Fruit fly (Drosophila melanogaster) whole organism, pupa: ENCODE data around the gene CG34253.

Experiments used
- CG10348 ChIP-seq: fragments of 200-800 bp; sonication (Bioruptor generic); IDR thresholded peaks from 2 replicates; pipeline ENCODE4 v1.3.6; 2022; ENCODE audit warnings: missing biosample characterization, missing genetic modification characterization
- CG12605 ChIP-seq: fragments of 200-800 bp; sonication (Bioruptor generic); IDR thresholded peaks from 2 replicates; pipeline ENCODE4 v1.3.6; 2022; ENCODE audit warnings: missing biosample characterization, missing genetic modification characterization
- CG13204 ChIP-seq: fragments of 200-800 bp; sonication (Bioruptor generic); optimal IDR thresholded peaks from 2 replicates; lab custom pipeline; 2018; ENCODE audit warnings: missing biosample characterization, mild to moderate bottlenecking, missing genetic modification characterization, moderate library complexity
- CG14655 ChIP-seq: fragments of 200-800 bp; sonication (Bioruptor generic); optimal IDR thresholded peaks from 3 replicates; lab custom pipeline; 2017; ENCODE audit warnings: mild to moderate bottlenecking, missing biosample characterization, missing genetic modification reagents, missing genetic modification characterization
- CG15710 ChIP-seq: fragments of 200-800 bp; sonication (Bioruptor generic); optimal IDR thresholded peaks from 2 replicates; lab custom pipeline; 2018; ENCODE audit warnings: missing biosample characterization, mild to moderate bottlenecking, missing genetic modification characterization, moderate library complexity
- CG17806 ChIP-seq: fragments of 200-800 bp; sonication (Bioruptor generic); optimal IDR thresholded peaks from 2 replicates; lab custom pipeline; 2018; ENCODE audit warnings: missing biosample characterization, mild to moderate bottlenecking, missing genetic modification characterization, moderate library complexity
- CG32121 ChIP-seq: fragments of 200-800 bp; sonication (Bioruptor generic); IDR thresholded peaks from 2 replicates; pipeline ENCODE4 v1.3.6; 2022; ENCODE audit warnings: missing biosample characterization, missing genetic modification characterization
- CG34367 ChIP-seq: fragments of 200-800 bp; sonication (Bioruptor generic); optimal IDR thresholded peaks from 2 replicates; lab custom pipeline; 2018; ENCODE audit warnings: missing biosample characterization, mild to moderate bottlenecking, missing genetic modification characterization
- CG4496 ChIP-seq: fragments of 200-800 bp; sonication (Bioruptor generic); IDR thresholded peaks from 3 replicates; pipeline ENCODE4 v1.3.6; 2022; ENCODE audit warnings: missing biosample characterization, missing genetic modification characterization
- CG8159 ChIP-seq: fragments of 200-800 bp; sonication (Bioruptor generic); optimal IDR thresholded peaks from 3 replicates; lab custom pipeline; 2018; ENCODE audit warnings: missing biosample characterization, mild to moderate bottlenecking, missing genetic modification characterization, moderate library complexity
- CG8301 ChIP-seq: fragments of 200-800 bp; sonication (Bioruptor generic); optimal IDR thresholded peaks from 2 replicates; lab custom pipeline; 2018; ENCODE audit warnings: missing biosample characterization, mild to moderate bottlenecking, missing genetic modification characterization
- CG9948 ChIP-seq: fragments of 200-800 bp; sonication (Bioruptor generic); optimal IDR thresholded peaks from 2 replicates; lab custom pipeline; 2018; ENCODE audit warnings: missing biosample characterization, mild to moderate bottlenecking, missing genetic modification characterization, moderate library complexity
- D1 ChIP-seq: fragments of 200-800 bp; sonication (Bioruptor generic); optimal IDR thresholded peaks from 2 replicates; lab custom pipeline; 2018; ENCODE audit warnings: missing biosample characterization, mild to moderate bottlenecking, missing genetic modification characterization, moderate library complexity
- EcR ChIP-seq: fragments of 200-800 bp; sonication (Bioruptor generic); optimal IDR thresholded peaks from 3 replicates; lab custom pipeline; 2019; ENCODE audit warnings: missing biosample characterization, missing genetic modification characterization, mild to moderate bottlenecking, moderate library complexity, missing genetic modification reagents
- Ets98B ChIP-seq: fragments of 200-800 bp; sonication (Bioruptor generic); IDR thresholded peaks from 2 replicates; pipeline ENCODE4 v1.3.6; 2022; ENCODE audit warnings: missing biosample characterization, missing genetic modification characterization
- Pif1A ChIP-seq: fragments of 200-800 bp; sonication (Bioruptor generic); optimal IDR thresholded peaks from 3 replicates; lab custom pipeline; 2016; ENCODE audit warnings: missing biosample characterization, missing genetic modification characterization
- Pif1B ChIP-seq: fragments of 200-800 bp; sonication (Bioruptor generic); optimal IDR thresholded peaks from 3 replicates; lab custom pipeline; 2016; ENCODE audit warnings: missing biosample characterization, missing genetic modification characterization
- Snoo ChIP-seq: fragments of 200-800 bp; sonication (Bioruptor generic); optimal IDR thresholded peaks from 3 replicates; lab custom pipeline; 2017; ENCODE audit warnings: missing biosample characterization, mild to moderate bottlenecking, missing genetic modification characterization, inconsistent platforms
- fd96Ca ChIP-seq: fragments of 200-800 bp; sonication (Bioruptor generic); IDR thresholded peaks from 3 replicates; pipeline ENCODE4 v1.3.6; 2022; ENCODE audit warnings: missing biosample characterization, missing genetic modification characterization
- gl ChIP-seq: fragments of 200-800 bp; sonication (Bioruptor generic); optimal IDR thresholded peaks from 2 replicates; lab custom pipeline; 2018; ENCODE audit warnings: missing biosample characterization, mild to moderate bottlenecking, missing genetic modification characterization
- rn ChIP-seq: fragments of 200-800 bp; sonication (Bioruptor generic); IDR thresholded peaks from 2 replicates; pipeline ENCODE4 v1.3.6; 2022; ENCODE audit warnings: missing biosample characterization, missing genetic modification characterization

Gene CG34253

dm6 chr3L:18077649-18078417 lies 9.3 kb downstream of the CG34253 start:
- TF ChIP-seq fd96Ca (GFP tag; lab: Robert Waterston, UW): peak; percentile 90
- TF ChIP-seq CG14655: peak; percentile 99
- peak; percentile 85 for TF ChIP-seq Ets98B (GFP tag; lab: Robert Waterston, UW)
- TF ChIP-seq EcR (GFP tag; lab: Kevin White, UChicago): peak; percentile 99
- TF ChIP-seq gl: peak; percentile 78
- peak; percentile 97 for TF ChIP-seq D1 (tag; lab: Kevin White, UChicago)
- peak; percentile 99 for TF ChIP-seq CG8159 (tag; lab: Kevin White, UChicago)
- TF ChIP-seq Snoo (tag; lab: Kevin White, UChicago): peak; percentile 74
- TF ChIP-seq CG4496: peak; percentile 91
- TF ChIP-seq rn (GFP tag; lab: Robert Waterston, UW): peak; percentile 84
- peak; percentile 71 for TF ChIP-seq CG12605 (GFP tag; lab: Robert Waterston, UW)
- TF ChIP-seq CG32121 (GFP tag; lab: Robert Waterston, UW): peak; percentile 92
- TF ChIP-seq CG13204 (GFP tag; lab: Kevin White, UChicago): peak; percentile 90
- TF ChIP-seq CG8301 (tag; lab: Kevin White, UChicago): peak; percentile 96
- peak; percentile 86 for TF ChIP-seq CG10348
- peak; percentile 88 for TF ChIP-seq Pif1B
- TF ChIP-seq Pif1A: peak; percentile 76
- peak; percentile 96 for TF ChIP-seq CG34367
- peak; percentile 99 for TF ChIP-seq CG15710 (tag; lab: Kevin White, UChicago)
- TF ChIP-seq CG9948 (tag; lab: Kevin White, UChicago): peak; percentile 99
- TF ChIP-seq CG17806 (tag; lab: Kevin White, UChicago): peak; percentile 96

dm6 chr3L:18076649-18077048 lies 10.5 kb downstream of the CG34253 start:
- TF ChIP-seq CG14655 (peak; percentile 74), CG9948 (tag; lab: Kevin White, UChicago) (no peak), CG4496 (0 out of 3 replicates have a peak, but pooled peaks have one; percentile 47), CG8301 (tag; lab: Kevin White, UChicago) (peak; percentile 67)

dm6 chr3L:18075853-18076252 lies 11.3 kb downstream of the CG34253 start:
- TF ChIP-seq CG8301 (tag; lab: Kevin White, UChicago): peak; percentile 2
- TF ChIP-seq Ets98B (GFP tag; lab: Robert Waterston, UW): no peak
- no peak for TF ChIP-seq Pif1B
- peak; percentile 87 for TF ChIP-seq EcR (GFP tag; lab: Kevin White, UChicago)
- TF ChIP-seq Pif1A: no peak
- no peak for TF ChIP-seq CG12605 (GFP tag; lab: Robert Waterston, UW)
- TF ChIP-seq CG9948 (tag; lab: Kevin White, UChicago): peak; percentile 21
- no peak for TF ChIP-seq CG10348
- TF ChIP-seq CG15710 (tag; lab: Kevin White, UChicago): peak; percentile 19
- TF ChIP-seq CG32121 (GFP tag; lab: Robert Waterston, UW): no peak
- TF ChIP-seq CG34367: no peak
- TF ChIP-seq fd96Ca (GFP tag; lab: Robert Waterston, UW): no peak
- no peak for TF ChIP-seq D1 (tag; lab: Kevin White, UChicago)
- TF ChIP-seq CG14655: peak; percentile 57
- TF ChIP-seq rn (GFP tag; lab: Robert Waterston, UW): no peak
- no peak for TF ChIP-seq Snoo (tag; lab: Kevin White, UChicago)
- TF ChIP-seq CG8159 (tag; lab: Kevin White, UChicago): peak; percentile 31
- TF ChIP-seq CG17806 (tag; lab: Kevin White, UChicago): peak; percentile 30
- TF ChIP-seq gl: no peak
- TF ChIP-seq CG13204 (GFP tag; lab: Kevin White, UChicago): no peak
- TF ChIP-seq CG4496: peak; percentile 60; the same call in 1 of the 3 replicates

- peak; percentile 76 for TF ChIP-seq EcR (GFP tag; lab: Kevin White, UChicago)
- TF ChIP-seq fd96Ca (GFP tag; lab: Robert Waterston, UW): no peak
- TF ChIP-seq CG8301 (tag; lab: Kevin White, UChicago): peak; percentile 8
- no peak for TF ChIP-seq rn (GFP tag; lab: Robert Waterston, UW)
- peak; percentile 45 for TF ChIP-seq D1 (tag; lab: Kevin White, UChicago)
- 0 out of 2 replicates have a peak, but pooled peaks have one; percentile 16 for TF ChIP-seq CG12605 (GFP tag; lab: Robert Waterston, UW)
- TF ChIP-seq, all 21 proteins: peak for 4
Observed at dm6 chr3L:18074988-18075387, 12.1 kb downstream of the CG34253 start.

- no peak for TF ChIP-seq CG15710 (tag; lab: Kevin White, UChicago)
- TF ChIP-seq CG9948 (tag; lab: Kevin White, UChicago): no peak
- no peak for TF ChIP-seq CG4496
- TF ChIP-seq CG14655: no peak
- TF ChIP-seq CG34367: no peak
- TF ChIP-seq D1 (tag; lab: Kevin White, UChicago): no peak
- no peak for TF ChIP-seq rn (GFP tag; lab: Robert Waterston, UW)
- TF ChIP-seq CG10348: no peak
- TF ChIP-seq CG13204 (GFP tag; lab: Kevin White, UChicago): no peak
- peak; percentile 91 for TF ChIP-seq EcR (GFP tag; lab: Kevin White, UChicago)
- no peak for TF ChIP-seq Snoo (tag; lab: Kevin White, UChicago)
- no peak for TF ChIP-seq CG17806 (tag; lab: Kevin White, UChicago)
- peak; percentile 18 for TF ChIP-seq Pif1B
- TF ChIP-seq gl: peak; percentile 15
- TF ChIP-seq CG32121 (GFP tag; lab: Robert Waterston, UW): no peak
- no peak for TF ChIP-seq CG8301 (tag; lab: Kevin White, UChicago)
- TF ChIP-seq Ets98B (GFP tag; lab: Robert Waterston, UW): no peak
- no peak for TF ChIP-seq CG8159 (tag; lab: Kevin White, UChicago)
- no peak for TF ChIP-seq Pif1A
- TF ChIP-seq CG12605 (GFP tag; lab: Robert Waterston, UW): peak; percentile 31; the same call in 1 of the 2 replicates
- no peak; the same call in 2 of the 3 replicates for TF ChIP-seq fd96Ca (GFP tag; lab: Robert Waterston, UW)
Observed at dm6 chr3L:18073559-18074134, 13.5 kb downstream of the CG34253 start, which contains the start of gene CG44004. TSS of gene CG44004 (minus strand) at chr3L:18073863.
